Worm (Caenorhabditis elegans): ENCODE data around the gene Y105C5B.19.
A peak's percentile ranks its signal among the peaks of the same experiment; 100 is the strongest.

DNA sequence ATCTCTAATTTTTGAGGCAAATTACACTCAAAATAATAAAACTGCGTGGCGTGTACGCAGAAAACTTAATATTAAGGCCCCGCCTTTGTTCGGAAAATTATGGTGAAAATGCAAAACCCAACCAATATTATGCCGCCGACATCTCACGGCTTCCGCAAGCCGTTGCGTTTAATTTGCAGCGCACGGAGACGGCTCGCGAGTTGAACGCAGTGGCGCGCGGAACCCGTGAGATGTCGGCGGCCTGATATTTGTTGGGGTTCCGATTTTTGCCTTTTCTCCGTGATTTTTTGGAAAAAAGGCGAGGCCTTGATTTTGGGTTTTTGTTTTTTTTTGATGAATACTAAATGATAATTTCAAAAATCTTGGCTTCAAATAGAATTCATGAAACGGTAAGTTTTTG lies 17.3 kb upstream of the Y105C5B.19 start:
- TF ChIP-seq ztf-29 (GFP tag; IDR thresholded peaks at IDR 0.05) (no peak), flt-1 (GFP tag; IDR thresholded peaks at IDR 0.05) (no peak), med-1 (GFP tag; optimal IDR thresholded peaks at IDR 0.05; ENCODE audit: insufficient read depth) (no peak), ref-1 (GFP tag; conservative IDR thresholded peaks at IDR 0.05) (no peak), tab-1 (GFP tag; IDR thresholded peaks at IDR 0.05) (no peak), ztf-23 (GFP tag; IDR thresholded peaks at IDR 0.05) (peak; percentile 34; the same call in 1 of the 2 replicates)

All from whole organism, midembryonic.